Fruit fly (Drosophila melanogaster): ENCODE results near the gene CG6163.

The CG6163 gene

dm6 chr3L:11381126-11381940, 16.6 kb upstream of the CG6163 start:
- TF ChIP-seq psq (GFP tag; optimal IDR thresholded peaks at IDR 0.05) (peak; percentile 25), Jra (GFP tag; optimal IDR thresholded peaks at IDR 0.05) (no peak), Mio (GFP tag; optimal IDR thresholded peaks at IDR 0.05) (no peak), brk (GFP tag; optimal IDR thresholded peaks at IDR 0.05) (no peak), foxo (GFP tag; optimal IDR thresholded peaks at IDR 0.05) (peak in 1 of 2 experiments; percentile 20), Hr78 (GFP tag; optimal IDR thresholded peaks at IDR 0.05) (no peak), br (GFP tag; optimal IDR thresholded peaks at IDR 0.05) (no peak), Sp1 (GFP tag; optimal IDR thresholded peaks at IDR 0.05) (peak; percentile 10), Hr83 (GFP tag; optimal IDR thresholded peaks at IDR 0.05; ENCODE audit: poor library complexity, severe bottlenecking) (no peak), dl (GFP tag; optimal IDR thresholded peaks at IDR 0.05; ENCODE audit: insufficient read depth in 1 of 2, partially characterized antibody in 2 of 2) (no peak), tai (GFP tag; optimal IDR thresholded peaks at IDR 0.05) (no peak), HLH106 (tag; optimal IDR thresholded peaks at IDR 0.05) (no peak), fru (GFP tag; optimal IDR thresholded peaks at IDR 0.05) (peak; percentile 6), usp (GFP tag; optimal IDR thresholded peaks at IDR 0.05) (no peak), Myc (optimal IDR thresholded peaks at IDR 0.05) (peak; percentile 86), Vsx2 (GFP tag; optimal IDR thresholded peaks at IDR 0.05; ENCODE audit: partially characterized antibody) (no peak), Dif (GFP tag; optimal IDR thresholded peaks at IDR 0.05; ENCODE audit: partially characterized antibody) (no peak), OdsH (GFP tag; optimal IDR thresholded peaks at IDR 0.05) (no peak), woc (GFP tag; optimal IDR thresholded peaks at IDR 0.05) (peak; percentile 86), ey (GFP tag; optimal IDR thresholded peaks at IDR 0.05) (no peak), h (GFP tag; optimal IDR thresholded peaks at IDR 0.05) (peak; percentile 13), CrebA (GFP tag; optimal IDR thresholded peaks at IDR 0.05; ENCODE audit: borderline replicate concordance) (no peak), GATAd (GFP tag; optimal IDR thresholded peaks at IDR 0.05) (no peak), dmrt93B (GFP tag; optimal IDR thresholded peaks at IDR 0.05) (peak; percentile 6), CG9705 (GFP tag; optimal IDR thresholded peaks at IDR 0.05) (peak; percentile 11), jim (GFP tag; optimal IDR thresholded peaks at IDR 0.05) (no peak), Abd-B (GFP tag; optimal IDR thresholded peaks at IDR 0.05) (no peak), sage (GFP tag; optimal IDR thresholded peaks at IDR 0.05) (no peak), pan (optimal IDR thresholded peaks at IDR 0.05) (no peak), rgr (GFP tag; optimal IDR thresholded peaks at IDR 0.05) (no peak), Hnf4 (GFP tag; optimal IDR thresholded peaks at IDR 0.05) (no peak), N (GFP tag; optimal IDR thresholded peaks at IDR 0.05) (no peak), dsf (GFP tag; optimal IDR thresholded peaks at IDR 0.05; ENCODE audit: borderline replicate concordance) (no peak), lola (GFP tag; optimal IDR thresholded peaks at IDR 0.05) (no peak), CG32264 (GFP tag; optimal IDR thresholded peaks at IDR 0.05) (no peak), Rel (GFP tag; optimal IDR thresholded peaks at IDR 0.05) (no peak), Rel (tag; optimal IDR thresholded peaks at IDR 0.05) (no peak), sv (GFP tag; optimal IDR thresholded peaks at IDR 0.05) (no peak), Dfd (GFP tag; optimal IDR thresholded peaks at IDR 0.05) (no peak)

dm6 chr3L:11380439-11380783, 15.7 kb upstream of the CG6163 start:
- TF ChIP-seq CG32264 (GFP tag; optimal IDR thresholded peaks at IDR 0.05) (no peak), usp (GFP tag; optimal IDR thresholded peaks at IDR 0.05) (no peak), woc (GFP tag; optimal IDR thresholded peaks at IDR 0.05) (no peak), OdsH (GFP tag; optimal IDR thresholded peaks at IDR 0.05) (no peak), pan (optimal IDR thresholded peaks at IDR 0.05) (no peak), Mio (GFP tag; optimal IDR thresholded peaks at IDR 0.05) (no peak), Hnf4 (GFP tag; optimal IDR thresholded peaks at IDR 0.05) (no peak), sage (GFP tag; optimal IDR thresholded peaks at IDR 0.05) (no peak), dl (GFP tag; optimal IDR thresholded peaks at IDR 0.05; ENCODE audit: insufficient read depth in 1 of 2, partially characterized antibody in 2 of 2) (no peak), Jra (GFP tag; optimal IDR thresholded peaks at IDR 0.05) (no peak), tai (GFP tag; optimal IDR thresholded peaks at IDR 0.05) (no peak), Dfd (GFP tag; optimal IDR thresholded peaks at IDR 0.05) (no peak), CrebA (GFP tag; optimal IDR thresholded peaks at IDR 0.05; ENCODE audit: borderline replicate concordance) (no peak)

Data from whole organism, wandering third instar larva.